Fruit fly (Drosophila melanogaster) whole organism, embryonic: ENCODE data around the gene sno.

Experiments used
- ATbp ChIP-seq: fragments of 200-800 bp; sonication (Bioruptor generic); optimal IDR thresholded peaks from 2 replicates; lab custom pipeline; 2017; ENCODE audit warnings: missing biosample characterization, mild to moderate bottlenecking, missing genetic modification characterization, missing genetic modification reagents
- BtbVII ChIP-seq: fragments of 200-800 bp; sonication (Bioruptor generic); optimal IDR thresholded peaks from 3 replicates; lab custom pipeline; 2017; ENCODE audit warnings: missing biosample characterization, mild to moderate bottlenecking, missing genetic modification characterization
- CG11695 ChIP-seq: fragments of 200-800 bp; sonication (Bioruptor generic); IDR thresholded peaks from 3 replicates; pipeline ENCODE4 v1.3.6; 2022; ENCODE audit warnings: missing biosample characterization, missing genetic modification characterization
- CG12236 ChIP-seq: fragments of 200-800 bp; sonication (Bioruptor generic); optimal IDR thresholded peaks from 2 replicates; lab custom pipeline; 2016; ENCODE audit warnings: missing biosample characterization, missing genetic modification characterization
- CG12299 ChIP-seq: fragments of 200-800 bp; sonication (Bioruptor generic); optimal IDR thresholded peaks from 2 replicates; lab custom pipeline; 2018; ENCODE audit warnings: missing biosample characterization, mild to moderate bottlenecking, missing genetic modification characterization
- CG12659 ChIP-seq: fragments of 200-800 bp; sonication (Bioruptor generic); optimal IDR thresholded peaks from 3 replicates; lab custom pipeline; 2017; ENCODE audit warnings: mild to moderate bottlenecking, missing biosample characterization, missing genetic modification reagents, missing genetic modification characterization
- CG13424 ChIP-seq: fragments of 200-800 bp; sonication (Bioruptor generic); optimal IDR thresholded peaks from 2 replicates; lab custom pipeline; 2019; ENCODE audit warnings: missing biosample characterization, mild to moderate bottlenecking, missing genetic modification characterization, moderate library complexity
- CG15696 ChIP-seq: fragments of 200-800 bp; sonication (Bioruptor generic); optimal IDR thresholded peaks from 2 replicates; lab custom pipeline; 2019; ENCODE audit warnings: missing biosample characterization, mild to moderate bottlenecking, missing genetic modification characterization, moderate library complexity
- CG1602 ChIP-seq: fragments of 200-800 bp; sonication (Bioruptor generic); optimal IDR thresholded peaks from 3 replicates; lab custom pipeline; 2016; ENCODE audit warnings: missing biosample characterization, missing genetic modification characterization
- CG17912 ChIP-seq: fragments of 200-800 bp; sonication (Bioruptor generic); optimal IDR thresholded peaks from 2 replicates; lab custom pipeline; 2018; ENCODE audit warnings: missing biosample characterization, mild to moderate bottlenecking, missing genetic modification characterization
- CG18476 ChIP-seq: fragments of 200-800 bp; sonication (Bioruptor generic); optimal IDR thresholded peaks from 2 replicates; lab custom pipeline; 2016; ENCODE audit warnings: missing biosample characterization, mild to moderate bottlenecking, missing genetic modification characterization
- CG18599 ChIP-seq: fragments of 200-800 bp; sonication (Bioruptor generic); optimal IDR thresholded peaks from 3 replicates; lab custom pipeline; 2017; ENCODE audit warnings: missing biosample characterization, missing genetic modification characterization, mild to moderate bottlenecking, moderate library complexity, missing genetic modification reagents
- CG18619 ChIP-seq: fragments of 200-800 bp; sonication (Bioruptor generic); optimal IDR thresholded peaks from 3 replicates; lab custom pipeline; 2017; ENCODE audit warnings: missing biosample characterization, mild to moderate bottlenecking, missing genetic modification characterization
- CG2199 ChIP-seq: fragments of 200-800 bp; sonication (Bioruptor generic); IDR thresholded peaks from 3 replicates; pipeline ENCODE4 v1.3.6; 2022; ENCODE audit warnings: missing biosample characterization, missing genetic modification characterization
- CG2678 ChIP-seq: fragments of 200-800 bp; sonication (Bioruptor generic); optimal IDR thresholded peaks from 3 replicates; lab custom pipeline; 2019; ENCODE audit warnings: missing biosample characterization, mild to moderate bottlenecking, missing genetic modification characterization, moderate library complexity
- CG3281 ChIP-seq: fragments of 200-800 bp; sonication (Bioruptor generic); optimal IDR thresholded peaks from 3 replicates; lab custom pipeline; 2017; ENCODE audit warnings: missing biosample characterization, mild to moderate bottlenecking, missing genetic modification characterization
- CG34376 ChIP-seq: fragments of 200-800 bp; sonication (Bioruptor generic); optimal IDR thresholded peaks from 2 replicates; lab custom pipeline; 2018; ENCODE audit warnings: missing biosample characterization, mild to moderate bottlenecking, missing genetic modification characterization
- CG6175 ChIP-seq: fragments of 200-800 bp; sonication (Bioruptor generic); IDR thresholded peaks from 3 replicates; pipeline ENCODE4 v1.3.6; 2022; ENCODE audit warnings: missing biosample characterization, missing genetic modification characterization
- CG6813 ChIP-seq: fragments of 200-800 bp; sonication (Bioruptor generic); optimal IDR thresholded peaks from 2 replicates; lab custom pipeline; 2017; ENCODE audit warnings: missing biosample characterization, missing genetic modification characterization, mild to moderate bottlenecking, moderate library complexity, missing genetic modification reagents
- CG8478 ChIP-seq: fragments of >200 bp; optimal IDR thresholded peaks from 2 replicates; lab custom pipeline; 2018
- CG8765 ChIP-seq: fragments of 200-800 bp; sonication (Bioruptor generic); IDR thresholded peaks from 2 replicates; pipeline ENCODE4 v1.3.6; 2022; ENCODE audit warnings: missing biosample characterization, missing genetic modification characterization
- CG8944 ChIP-seq: fragments of 200-800 bp; sonication (Bioruptor generic); optimal IDR thresholded peaks from 3 replicates; lab custom pipeline; 2016; ENCODE audit warnings: missing biosample characterization, missing genetic modification characterization
- CG9932 ChIP-seq: fragments of 200-800 bp; sonication (Bioruptor generic); IDR thresholded peaks from 2 replicates; pipeline ENCODE4 v1.3.6; 2022; ENCODE audit warnings: missing biosample characterization, missing genetic modification characterization
- CkIIα-i1 ChIP-seq: fragments of 200-800 bp; sonication (Bioruptor generic); IDR thresholded peaks from 2 replicates; pipeline ENCODE4 v1.3.6; 2022; ENCODE audit warnings: missing biosample characterization, missing genetic modification characterization
- Dad ChIP-seq: fragments of 200-800 bp; sonication (Bioruptor generic); optimal IDR thresholded peaks from 3 replicates; lab custom pipeline; 2016; ENCODE audit warnings: missing biosample characterization, missing genetic modification characterization
- Dfd ChIP-seq, 2 experiments: fragments of >200 bp; optimal IDR thresholded peaks; 2 replicates each; lab custom pipeline; 2017; ENCODE audit warnings: missing biosample characterization in 2 of 2, missing genetic modification characterization in 2 of 2
- Dip2 ChIP-seq: fragments of 200-800 bp; sonication (Bioruptor generic); IDR thresholded peaks from 2 replicates; pipeline ENCODE4 v1.3.6; 2022; ENCODE audit warnings: missing biosample characterization, missing genetic modification characterization
- Dp ChIP-seq: fragments of 200-800 bp; sonication (Bioruptor generic); optimal IDR thresholded peaks from 2 replicates; lab custom pipeline; 2018; ENCODE audit warnings: missing biosample characterization, mild to moderate bottlenecking, missing genetic modification characterization, moderate library complexity
- Ets65A ChIP-seq: fragments of 200-800 bp; sonication (Bioruptor generic); peaks from one replicate; lab custom pipeline; 2016; ENCODE audit warnings: missing biosample characterization, missing genetic modification characterization
- Hey ChIP-seq: fragments of 200-800 bp; sonication (Bioruptor generic); optimal IDR thresholded peaks from 3 replicates; lab custom pipeline; 2018; ENCODE audit warnings: missing biosample characterization, mild to moderate bottlenecking, missing genetic modification characterization
- Jarid2 ChIP-seq: fragments of 200-800 bp; sonication (Bioruptor generic); optimal IDR thresholded peaks from 3 replicates; lab custom pipeline; 2017; ENCODE audit warnings: mild to moderate bottlenecking, missing biosample characterization, missing genetic modification reagents, missing genetic modification characterization
- Lhr ChIP-seq: fragments of 200-800 bp; sonication (Bioruptor generic); optimal IDR thresholded peaks from 3 replicates; lab custom pipeline; 2017; ENCODE audit warnings: mild to moderate bottlenecking, missing biosample characterization, missing genetic modification reagents, missing genetic modification characterization
- NC2β ChIP-seq: fragments of 200-800 bp; sonication (Bioruptor generic); optimal IDR thresholded peaks from 2 replicates; lab custom pipeline; 2016; ENCODE audit warnings: missing biosample characterization, missing genetic modification characterization
- Neu2 ChIP-seq: fragments of 200-800 bp; sonication (Bioruptor generic); optimal IDR thresholded peaks from 3 replicates; lab custom pipeline; 2016; ENCODE audit warnings: missing biosample characterization, missing genetic modification characterization, borderline replicate concordance
- az2 ChIP-seq: fragments of 200-800 bp; sonication (Bioruptor generic); optimal IDR thresholded peaks from 3 replicates; lab custom pipeline; 2016; ENCODE audit warnings: missing biosample characterization, missing genetic modification characterization
- bbx ChIP-seq: fragments of 200-800 bp; sonication (Bioruptor generic); IDR thresholded peaks from 2 replicates; pipeline ENCODE4 v1.3.6; 2022; ENCODE audit warnings: missing biosample characterization, missing genetic modification characterization; ENCODE audit not compliant: partially characterized antibody
- bowl ChIP-seq: fragments of 200-800 bp; sonication (Bioruptor generic); IDR thresholded peaks from 2 replicates; pipeline ENCODE4 v1.3.6; 2022; ENCODE audit warnings: missing biosample characterization, missing genetic modification characterization
- cas ChIP-seq: fragments of 200-800 bp; sonication (Bioruptor generic); IDR thresholded peaks from 2 replicates; pipeline ENCODE4 v1.3.6; 2022; ENCODE audit warnings: missing biosample characterization, missing genetic modification characterization
- esg ChIP-seq: fragments of 200-800 bp; sonication (Bioruptor generic); conservative IDR thresholded peaks from 2 replicates; pipeline ENCODE4 v1.3.6; 2022; ENCODE audit warnings: missing biosample characterization, missing genetic modification characterization
- exex ChIP-seq: fragments of 200-800 bp; sonication (Bioruptor generic); optimal IDR thresholded peaks from 4 replicates; lab custom pipeline; 2018; ENCODE audit warnings: missing biosample characterization, mild to moderate bottlenecking, missing genetic modification characterization, moderate library complexity
- fd102C ChIP-seq: fragments of 200-800 bp; sonication (Bioruptor generic); optimal IDR thresholded peaks from 2 replicates; lab custom pipeline; 2018; ENCODE audit warnings: missing biosample characterization, mild to moderate bottlenecking, missing genetic modification characterization, moderate library complexity
- gfzf ChIP-seq: fragments of 200-800 bp; sonication (Bioruptor generic); optimal IDR thresholded peaks from 2 replicates; lab custom pipeline; 2016; ENCODE audit warnings: missing biosample characterization, mild to moderate bottlenecking, missing genetic modification characterization, moderate library complexity
- ham ChIP-seq: fragments of 200-800 bp; sonication (Bioruptor generic); IDR thresholded peaks from 2 replicates; pipeline ENCODE4 v1.3.6; 2022; ENCODE audit warnings: missing biosample characterization, missing genetic modification characterization
- her ChIP-seq: fragments of 200-800 bp; sonication (Bioruptor generic); optimal IDR thresholded peaks from 2 replicates; lab custom pipeline; 2016; ENCODE audit warnings: missing biosample characterization, missing genetic modification characterization
- onecut ChIP-seq: fragments of 200-800 bp; sonication (Bioruptor generic); IDR thresholded peaks from 2 replicates; pipeline ENCODE4 v1.3.6; 2022; ENCODE audit warnings: missing biosample characterization, missing genetic modification characterization
- pan ChIP-seq, 4 experiments: fragments of >200 bp in 3 of 4; fragments of 200-800 bp in 1 of 4; sonication (Bioruptor generic) in 1 of 4; optimal IDR thresholded peaks in 3 of 4; IDR thresholded peaks in 1 of 4; 2 replicates each; pipeline versions ENCODE4 v1.3.6 to Lab custom; 2017 to 2022; ENCODE audit warnings: missing biosample characterization in 2 of 4, missing genetic modification characterization in 2 of 4, mixed read lengths in 1 of 4
- sens ChIP-seq: fragments of 200-800 bp; sonication (Bioruptor generic); peaks from one replicate; lab custom pipeline; 2016; ENCODE audit warnings: missing biosample characterization, missing genetic modification characterization
- sna ChIP-seq: fragments of 200-800 bp; sonication (Bioruptor generic); IDR thresholded peaks from 2 replicates; pipeline ENCODE4 v1.3.6; 2022; ENCODE audit warnings: missing biosample characterization, missing genetic modification characterization; ENCODE audit not compliant: partially characterized antibody
- tio ChIP-seq: fragments of 200-800 bp; sonication (Bioruptor generic); optimal IDR thresholded peaks from 2 replicates; lab custom pipeline; 2017; ENCODE audit warnings: missing biosample characterization, missing genetic modification characterization, inconsistent platforms
- tll ChIP-seq, 2 experiments: fragments of 200-800 bp in 1 of 2; fragments of >200 bp in 1 of 2; sonication (Bioruptor generic) in 1 of 2; optimal IDR thresholded peaks; 2 replicates each; lab custom pipeline; 2017 to 2019; ENCODE audit warnings: missing biosample characterization in 2 of 2, missing genetic modification characterization in 2 of 2, mild to moderate bottlenecking in 1 of 2, moderate library complexity in 1 of 2
- trem ChIP-seq: fragments of 200-800 bp; optimal IDR thresholded peaks from 3 replicates; lab custom pipeline; 2019; ENCODE audit warnings: missing biosample characterization, mild to moderate bottlenecking, missing genetic modification characterization, moderate library complexity

The sno gene

dm6 chrX:13254442-13254841 lies 43.0 kb upstream of the sno start (continued):
- TF ChIP-seq CG12659 (GFP tag; lab: Kevin White, UChicago) (peak; percentile 7), CG12299 (tag; lab: Kevin White, UChicago) (no peak), bbx (GFP tag; lab: Robert Waterston, UW) (no peak), CG17912 (GFP tag; lab: Kevin White, UChicago) (no peak), CG11695 (GFP tag; lab: Robert Waterston, UW) (0 out of 3 replicates have a peak, but pooled peaks have one; percentile 30), Jarid2 (no peak), CG8944 (no peak), cas (GFP tag; lab: Robert Waterston, UW) (no peak), CG6175 (GFP tag; lab: Robert Waterston, UW) (no peak), Dip2 (GFP tag; lab: Robert Waterston, UW) (no peak), tio (GFP tag; lab: Kevin White, UChicago) (no peak), Neu2 (GFP tag; lab: Kevin White, UChicago) (no peak), az2 (GFP tag; lab: Kevin White, UChicago) (no peak), her (GFP tag; lab: Kevin White, UChicago) (no peak), CG1602 (GFP tag; lab: Kevin White, UChicago) (no peak), CG6813 (GFP tag; lab: Kevin White, UChicago) (no peak), CG8765 (GFP tag; lab: Robert Waterston, UW) (no peak), NC2β (GFP tag; lab: Kevin White, UChicago) (no peak), gfzf (GFP tag; lab: Kevin White, UChicago) (no peak), Hey (tag; lab: Kevin White, UChicago) (no peak), CG9932 (GFP tag; lab: Robert Waterston, UW) (no peak), CkIIα-i1 (GFP tag; lab: Robert Waterston, UW) (no peak), CG12236 (GFP tag; lab: Kevin White, UChicago) (no peak), tll (GFP tag; optimal IDR thresholded peaks at IDR 0.05; lab: Kevin White, UChicago) (no peak), BtbVII (GFP tag; lab: Kevin White, UChicago) (no peak), CG3281 (GFP tag; lab: Kevin White, UChicago) (peak; percentile 20), CG8478 (no peak), exex (tag; lab: Kevin White, UChicago) (peak; percentile 81), CG13424 (tag; lab: Kevin White, UChicago) (no peak), Dp (GFP tag; lab: Kevin White, UChicago) (no peak), CG18599 (GFP tag; lab: Kevin White, UChicago) (no peak), pan (optimal IDR thresholded peaks at IDR 0.05; lab: Kevin White, UChicago) (no peak), pan (GFP tag; optimal IDR thresholded peaks at IDR 0.05 in 1 of 2, IDR thresholded peaks at IDR 0.05 in 1 of 2) (no peak), CG15696 (tag; lab: Kevin White, UChicago) (no peak), sna (GFP tag; lab: Robert Waterston, UW) (no peak), sens (GFP tag; lab: Kevin White, UChicago) (peak; percentile 6), ATbp (GFP tag; lab: Kevin White, UChicago) (no peak), trem (tag; lab: Kevin White, UChicago) (no peak), fd102C (GFP tag; lab: Kevin White, UChicago) (no peak), ham (GFP tag; lab: Robert Waterston, UW) (no peak), Lhr (GFP tag; lab: Kevin White, UChicago) (no peak), CG2678 (tag; lab: Kevin White, UChicago) (peak; percentile 39), CG34376 (GFP tag; lab: Kevin White, UChicago) (peak; percentile 43), bowl (GFP tag; lab: Robert Waterston, UW) (no peak), onecut (GFP tag; lab: Robert Waterston, UW) (no peak), CG18619 (GFP tag; lab: Kevin White, UChicago) (no peak), Dad (no peak), Dfd (GFP tag; optimal IDR thresholded peaks at IDR 0.05; lab: Kevin White, UChicago) (no peak), esg (GFP tag; lab: Robert Waterston, UW) (no peak), CG2199 (no peak), Ets65A (GFP tag; lab: Kevin White, UChicago) (no peak), CG18476 (no peak)
